Fruit fly (Drosophila melanogaster): ENCODE results near the gene Doa.

Doa gene

DNA sequence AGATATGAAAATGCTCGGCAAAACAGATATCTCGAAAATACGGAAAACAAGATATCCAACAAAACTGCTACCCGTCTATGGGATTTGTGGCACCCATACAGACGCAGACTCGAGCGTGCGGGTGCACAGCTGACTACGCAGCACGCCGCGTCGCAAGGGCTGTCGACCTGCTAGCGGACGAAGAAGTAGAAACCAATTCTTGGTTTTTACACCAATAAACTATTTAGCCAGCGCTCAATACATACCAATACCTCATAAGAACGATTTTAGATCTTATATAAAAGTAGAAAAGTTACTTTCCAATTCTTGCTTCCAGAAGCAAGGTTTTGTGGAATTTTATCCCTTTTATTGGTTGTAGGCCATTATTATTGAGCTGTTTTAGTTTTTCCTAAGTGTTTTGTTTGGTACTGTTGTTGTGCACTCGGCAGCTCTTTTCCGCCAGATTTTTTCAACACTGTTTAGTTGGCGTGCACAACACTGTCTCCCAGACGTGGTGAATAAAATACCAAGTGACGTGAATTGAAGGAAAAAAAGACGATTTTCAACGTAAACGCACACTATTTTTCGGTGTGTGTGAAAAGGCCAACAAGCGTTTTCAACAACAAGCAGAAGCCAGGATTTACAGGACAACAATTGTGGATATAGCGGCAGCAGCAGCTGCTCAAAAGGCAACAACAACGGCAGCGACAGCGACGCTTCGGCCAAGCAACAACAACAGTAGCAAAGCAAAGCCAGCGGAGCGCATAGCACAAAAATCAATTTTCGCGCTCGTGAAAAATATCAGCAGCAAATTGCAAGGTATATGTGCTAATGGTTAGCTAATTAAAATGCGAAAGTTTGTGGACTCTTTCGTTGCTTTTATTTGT, 921 bp downstream of the Doa start:
- TF ChIP-seq Gug (GFP tag; IDR thresholded peaks at IDR 0.05) (peak; percentile 68), CG6163 (GFP tag; IDR thresholded peaks at IDR 0.05) (peak; percentile 78), OdsH (GFP tag; optimal IDR thresholded peaks at IDR 0.05) (peak; percentile 82), CG34406 (GFP tag; optimal IDR thresholded peaks at IDR 0.05) (peak; percentile 59), CG15336 (GFP tag; IDR thresholded peaks at IDR 0.05) (peak; percentile 67), acj6 (GFP tag; optimal IDR thresholded peaks at IDR 0.05) (peak; percentile 74), cyc (GFP tag; optimal IDR thresholded peaks at IDR 0.05) (peak; percentile 90), CG6276 (GFP tag; optimal IDR thresholded peaks at IDR 0.05) (peak; percentile 54), Hr38 (GFP tag; optimal IDR thresholded peaks at IDR 0.05) (no peak), CG16779 (tag; optimal IDR thresholded peaks at IDR 0.05) (peak; percentile 15), topi (GFP tag; optimal IDR thresholded peaks at IDR 0.05) (peak; percentile 78), Blimp-1 (GFP tag; optimal IDR thresholded peaks at IDR 0.05) (peak; percentile 46), vri (GFP tag; optimal IDR thresholded peaks at IDR 0.05) (peak; percentile 69), CG8319 (GFP tag; optimal IDR thresholded peaks at IDR 0.05) (peak; percentile 70), Eip78C (GFP tag) (peak; percentile 92), Hr4 (GFP tag; optimal IDR thresholded peaks at IDR 0.05) (peak; percentile 86), achi (GFP tag; optimal IDR thresholded peaks at IDR 0.05) (peak; percentile 84), spab (GFP tag; optimal IDR thresholded peaks at IDR 0.05) (peak; percentile 33), Eip93F (GFP tag; optimal IDR thresholded peaks at IDR 0.05) (no peak), CG10669 (GFP tag; optimal IDR thresholded peaks at IDR 0.05) (peak; percentile 68), Ets96B (tag; optimal IDR thresholded peaks at IDR 0.05) (peak; percentile 42), CG8632 (GFP tag; optimal IDR thresholded peaks at IDR 0.05) (peak; percentile 59), Eip75B (GFP tag; optimal IDR thresholded peaks at IDR 0.05) (peak; percentile 82), Hr39 (GFP tag; optimal IDR thresholded peaks at IDR 0.05) (peak; percentile 89), dac (GFP tag; optimal IDR thresholded peaks at IDR 0.05) (peak; percentile 70), svp (GFP tag) (peak; percentile 86), CG3032 (tag; optimal IDR thresholded peaks at IDR 0.05) (peak; percentile 75), ss (GFP tag; optimal IDR thresholded peaks at IDR 0.05) (peak; percentile 53 to 62), CG4318 (GFP tag; optimal IDR thresholded peaks at IDR 0.05) (no peak), eg (GFP tag; IDR thresholded peaks at IDR 0.05) (peak; percentile 71), pdm3 (GFP tag; optimal IDR thresholded peaks at IDR 0.05) (peak; percentile 86), net (GFP tag; optimal IDR thresholded peaks at IDR 0.05) (peak; percentile 77), CG3919 (GFP tag; optimal IDR thresholded peaks at IDR 0.05) (peak; percentile 84), lz (GFP tag; optimal IDR thresholded peaks at IDR 0.05) (peak; percentile 86), Smox (GFP tag; optimal IDR thresholded peaks at IDR 0.05) (peak; percentile 70), fkh (GFP tag; optimal IDR thresholded peaks at IDR 0.05) (peak; percentile 19), CG6792 (GFP tag; optimal IDR thresholded peaks at IDR 0.05) (peak; percentile 76), Sox102F (GFP tag; optimal IDR thresholded peaks at IDR 0.05) (peak; percentile 79), Sox15 (GFP tag; optimal IDR thresholded peaks at IDR 0.05) (peak; percentile 68), CG9139 (GFP tag; optimal IDR thresholded peaks at IDR 0.05) (no peak), CG6854 (GFP tag; optimal IDR thresholded peaks at IDR 0.05) (no peak), CG11294 (GFP tag; IDR thresholded peaks at IDR 0.05) (peak; percentile 71), fd59A (GFP tag; optimal IDR thresholded peaks at IDR 0.05) (peak; percentile 8), Sox14 (GFP tag; optimal IDR thresholded peaks at IDR 0.05) (peak; percentile 87), Met (GFP tag; optimal IDR thresholded peaks at IDR 0.05) (peak; percentile 73), CG31627 (GFP tag; optimal IDR thresholded peaks at IDR 0.05) (peak; percentile 87), CG11902 (GFP tag; optimal IDR thresholded peaks at IDR 0.05) (peak; percentile 62), CG1621 (tag; optimal IDR thresholded peaks at IDR 0.05) (peak; percentile 62), CG32006 (GFP tag; optimal IDR thresholded peaks at IDR 0.05) (peak; percentile 82), Ets21C (GFP tag; optimal IDR thresholded peaks at IDR 0.05) (peak; percentile 72), CG10631 (GFP tag; optimal IDR thresholded peaks at IDR 0.05) (peak; percentile 83)

Data from whole organism, prepupa.